Worm (Caenorhabditis elegans): ENCODE data around the gene C47E12.11.

The C47E12.11 gene

DNA sequence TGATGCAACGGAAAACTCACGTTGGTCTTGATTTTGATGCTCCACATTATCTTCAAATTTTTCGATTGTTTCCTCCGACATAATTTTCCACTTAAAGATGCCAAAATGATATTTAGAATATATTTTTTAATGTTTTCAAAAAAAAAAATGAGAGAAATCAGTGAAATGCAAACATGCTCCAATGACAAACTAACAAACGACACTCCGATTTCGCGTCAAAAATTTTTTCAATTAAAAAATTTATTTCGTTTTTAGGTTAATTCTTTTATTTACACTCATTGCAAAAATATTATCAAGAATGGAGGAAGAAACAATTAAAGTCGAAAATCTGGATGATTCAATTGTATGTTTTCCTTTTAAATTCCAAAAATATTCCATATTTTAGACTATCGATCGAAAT, 37.1 kb upstream of the C47E12.11 start, which contains the start of the genes trmt-10A and F25H8.2 (continued):
- TF ChIP-seq hif-1 (tag; optimal IDR thresholded peaks at IDR 0.05) (no peak), nhr-42 (GFP tag; IDR thresholded peaks at IDR 0.05) (no peak), unc-130 (GFP tag; optimal IDR thresholded peaks at IDR 0.05) (no peak), nhr-77 (tag; optimal IDR thresholded peaks at IDR 0.05) (peak; percentile 65), vab-7 (GFP tag; IDR thresholded peaks at IDR 0.05) (no peak), ceh-44 (GFP tag; IDR thresholded peaks at IDR 0.05) (no peak), ceh-32 (tag; optimal IDR thresholded peaks at IDR 0.05; ENCODE audit: poor library complexity) (no peak), Y75B8A.6 (GFP tag; IDR thresholded peaks at IDR 0.05) (no peak), attf-4 (tag; optimal IDR thresholded peaks at IDR 0.05) (no peak), snpc-4 (tag; optimal IDR thresholded peaks at IDR 0.05) (no peak), unc-39 (tag; optimal IDR thresholded peaks at IDR 0.05) (no peak), lin-15B (tag; optimal IDR thresholded peaks at IDR 0.05) (no peak), sdz-12 (GFP tag; optimal IDR thresholded peaks at IDR 0.05) (no peak), aha-1 (tag) (peak; percentile 30), nhr-111 (GFP tag; optimal IDR thresholded peaks at IDR 0.05) (no peak), ztf-11 (tag; optimal IDR thresholded peaks at IDR 0.05) (no peak), nhr-102 (tag; optimal IDR thresholded peaks at IDR 0.05) (no peak), nhr-10 (tag; optimal IDR thresholded peaks at IDR 0.05) (no peak), aly-2 (tag; optimal IDR thresholded peaks at IDR 0.05) (no peak), madf-9 (GFP tag; conservative IDR thresholded peaks at IDR 0.05) (no peak)

DNA sequence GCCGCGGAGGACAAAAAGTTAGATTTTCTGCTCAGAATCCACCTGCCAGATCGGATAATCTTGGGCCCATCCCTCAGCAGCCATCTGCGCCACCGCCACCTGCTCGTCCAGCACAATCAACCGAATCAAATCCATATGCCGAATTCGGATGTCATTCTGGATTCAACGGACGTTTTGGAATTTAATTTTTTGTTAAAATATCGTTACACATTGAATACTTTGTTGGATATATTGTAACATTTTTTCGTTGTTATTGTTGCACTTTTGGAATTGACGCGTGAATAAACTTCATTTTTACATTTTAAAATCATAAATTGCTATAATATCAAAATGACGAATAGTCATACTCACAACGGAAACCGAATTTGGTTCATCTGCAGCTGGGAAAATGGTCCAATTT, 35.6 kb upstream of the C47E12.11 start, which contains the start of gene spe-29:
spe-29 (plus strand) TSS at position 301 of the 400 bp plus-strand sequence.
- TF ChIP-seq nhr-11 (tag; optimal IDR thresholded peaks at IDR 0.05) (no peak), set-16 (GFP tag; IDR thresholded peaks at IDR 0.05) (0 out of 2 replicates have a peak, but pooled peaks have one; percentile 18), pha-4 (GFP tag; IDR thresholded peaks at IDR 0.05) (no peak), pha-4 (tag; optimal IDR thresholded peaks at IDR 0.05) (no peak)

DNA sequence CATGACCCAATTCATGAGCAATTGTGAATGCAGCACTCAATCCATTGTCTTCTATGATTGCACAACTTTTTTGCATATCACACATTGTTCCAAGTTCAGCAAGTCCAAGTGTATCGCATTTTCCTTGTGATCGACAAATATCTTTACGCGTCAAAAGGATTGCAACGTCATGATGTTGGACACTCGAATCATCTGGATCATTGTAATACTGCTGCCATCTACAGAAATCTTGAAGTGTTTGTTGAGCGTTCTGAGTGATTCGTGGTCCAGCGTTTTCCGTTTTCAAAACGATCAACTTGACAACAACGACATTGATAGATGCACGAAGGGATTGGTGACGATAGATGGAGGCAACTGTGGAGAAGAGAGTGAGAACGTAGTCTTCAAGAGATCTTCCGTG, 26.0 kb upstream of the C47E12.11 start:
- TF ChIP-seq unc-62 (GFP tag; optimal IDR thresholded peaks at IDR 0.05 in 1 of 2) (peak in 1 of 2 experiments; percentile 99), unc-62 (tag; optimal IDR thresholded peaks at IDR 0.05) (no peak), egl-27 (tag; optimal IDR thresholded peaks at IDR 0.05) (no peak)

DNA sequence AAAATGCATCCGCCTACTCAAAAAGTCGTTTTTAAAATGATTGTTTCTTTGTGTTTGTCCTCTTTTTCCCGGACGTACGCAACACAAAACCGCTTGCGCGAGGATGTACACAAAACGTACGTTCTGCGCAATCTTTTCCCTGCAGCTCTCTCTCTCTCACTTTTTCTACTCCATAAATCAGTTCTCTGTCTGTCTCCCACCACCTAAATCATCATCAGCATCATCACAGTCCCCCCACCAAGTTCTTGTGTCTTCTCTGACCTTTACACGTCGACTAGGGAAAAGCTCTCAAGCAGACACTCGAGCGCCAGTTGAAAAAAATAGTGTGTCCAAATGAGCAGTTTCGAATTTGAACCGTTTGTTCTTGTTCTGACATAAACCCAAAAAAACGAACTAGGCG, 24.9 kb upstream of the C47E12.11 start:
- TF ChIP-seq cey-2 (tag; optimal IDR thresholded peaks at IDR 0.05; ENCODE audit: borderline replicate concordance, insufficient read depth) (no peak), rbr-2 (tag; optimal IDR thresholded peaks at IDR 0.05) (no peak), ceh-32 (tag; optimal IDR thresholded peaks at IDR 0.05; ENCODE audit: poor library complexity) (no peak), dmd-9 (GFP tag; IDR thresholded peaks at IDR 0.05) (no peak), egl-43 (GFP tag; IDR thresholded peaks at IDR 0.05) (no peak)

DNA sequence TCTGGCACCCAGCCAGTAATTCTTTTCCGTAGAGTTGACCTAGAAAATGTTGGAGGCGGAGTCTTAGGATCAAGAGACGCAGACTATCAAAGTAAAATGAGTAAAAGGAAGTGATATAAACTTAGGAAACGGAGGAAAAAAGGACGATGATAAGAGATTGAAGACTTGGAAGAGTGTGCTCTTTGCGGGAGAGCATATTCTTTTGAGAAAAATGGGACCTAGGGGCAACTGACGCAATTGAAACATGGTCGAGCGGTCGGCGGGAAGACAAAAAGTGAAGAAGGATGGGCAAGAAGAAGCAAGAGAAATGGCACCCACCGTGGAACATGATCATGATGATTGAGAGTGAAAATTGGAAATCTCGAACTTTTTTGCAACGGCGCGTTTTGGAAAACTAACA, 21.2 kb upstream of the C47E12.11 start:
- TF ChIP-seq unc-62 (GFP tag; optimal IDR thresholded peaks at IDR 0.05 in 1 of 2) (peak in 1 of 2 experiments; percentile 86), unc-62 (tag; optimal IDR thresholded peaks at IDR 0.05) (no peak), skn-1 (tag; optimal IDR thresholded peaks at IDR 0.05) (no peak), nhr-11 (tag; optimal IDR thresholded peaks at IDR 0.05) (peak; percentile 53), hlh-11 (tag; optimal IDR thresholded peaks at IDR 0.05) (peak; percentile 34), snpc-4 (tag; optimal IDR thresholded peaks at IDR 0.05) (no peak)

DNA sequence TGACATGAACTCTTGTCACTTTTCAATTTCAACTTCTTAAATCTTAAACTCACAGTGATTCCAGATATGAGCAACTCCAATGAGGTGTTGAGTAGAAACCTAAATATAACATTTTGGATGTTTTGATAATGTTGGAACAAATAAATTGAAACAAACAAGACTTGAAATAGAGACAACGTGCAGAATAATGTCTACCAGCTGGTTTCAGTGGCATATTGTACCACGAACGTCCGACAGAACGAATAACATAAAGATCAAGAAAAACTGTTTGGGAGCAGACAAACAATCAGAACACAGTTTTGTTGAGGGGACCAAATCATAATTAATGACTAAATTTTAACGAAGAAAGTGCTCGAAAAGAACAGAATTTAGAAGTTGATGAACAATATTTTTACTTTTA, 15.9 kb upstream of the C47E12.11 start, which contains the start of gene gon-1:
gon-1 (minus strand) TSS at position 101 of the 400 bp plus-strand sequence.
- TF ChIP-seq nhr-237 (tag; optimal IDR thresholded peaks at IDR 0.05) (no peak), lin-13 (GFP tag; optimal IDR thresholded peaks at IDR 0.05) (no peak), unc-39 (tag; optimal IDR thresholded peaks at IDR 0.05) (no peak), daf-19 (GFP tag; conservative IDR thresholded peaks at IDR 0.05) (no peak), nhr-11 (tag; optimal IDR thresholded peaks at IDR 0.05) (no peak), ceh-62 (tag; optimal IDR thresholded peaks at IDR 0.05) (no peak)

Data from whole organism, L4 larva.